Fruit fly (Drosophila melanogaster): ENCODE data around the gene Ibf1.

- TF ChIP-seq CG8478 (optimal IDR thresholded peaks at IDR 0.05) (no peak), CTCF (optimal IDR thresholded peaks at IDR 0.05) (no peak)
These were observed 28.9 kb downstream of the Ibf1 start for dm6 chr3R:9287710-9288109.
